Fruit fly (Drosophila melanogaster) whole organism, embryonic: Measurements from ENCODE around the gene Osi18.

ENCODE experiments used
- ATbp ChIP-seq: fragments of 200-800 bp; sonication (Bioruptor generic); optimal IDR thresholded peaks from 2 replicates; lab custom pipeline; 2017; ENCODE audit warnings: missing biosample characterization, mild to moderate bottlenecking, missing genetic modification characterization, missing genetic modification reagents
- B-H2 ChIP-seq: fragments of 200-800 bp; sonication (Bioruptor generic); optimal IDR thresholded peaks from 2 replicates; lab custom pipeline; 2018; ENCODE audit warnings: missing biosample characterization, mild to moderate bottlenecking, missing genetic modification characterization
- Bgb ChIP-seq: fragments of 200-800 bp; sonication (Bioruptor generic); IDR thresholded peaks from 2 replicates; pipeline ENCODE4 v1.3.6; 2022; ENCODE audit warnings: missing biosample characterization, missing genetic modification characterization; ENCODE audit not compliant: partially characterized antibody
- Bteb2 ChIP-seq: fragments of 200-800 bp; sonication (Bioruptor generic); optimal IDR thresholded peaks from 2 replicates; lab custom pipeline; 2016; ENCODE audit warnings: missing biosample characterization, missing genetic modification characterization
- CG1024 ChIP-seq: fragments of 200-800 bp; sonication (Bioruptor generic); IDR thresholded peaks from 2 replicates; pipeline ENCODE4 v1.3.6; 2022; ENCODE audit warnings: missing biosample characterization, missing genetic modification characterization
- CG10267 ChIP-seq: fragments of 200-800 bp; sonication (Bioruptor generic); optimal IDR thresholded peaks from 2 replicates; lab custom pipeline; 2018; ENCODE audit warnings: missing biosample characterization, mild to moderate bottlenecking, missing genetic modification characterization, moderate library complexity
- CG10274 ChIP-seq: fragments of 200-800 bp; sonication (Bioruptor generic); optimal IDR thresholded peaks from 3 replicates; lab custom pipeline; 2017; ENCODE audit warnings: missing biosample characterization, mild to moderate bottlenecking, missing genetic modification characterization
- CG11093 ChIP-seq: fragments of 200-800 bp; sonication (Bioruptor generic); IDR thresholded peaks from 3 replicates; pipeline ENCODE4 v1.3.6; 2022; ENCODE audit warnings: missing biosample characterization, missing genetic modification characterization
- CG12104 ChIP-seq: fragments of 200-800 bp; sonication (Bioruptor generic); optimal IDR thresholded peaks from 3 replicates; lab custom pipeline; 2016; ENCODE audit warnings: missing biosample characterization, missing genetic modification characterization
- CG13287 ChIP-seq: fragments of 200-800 bp; sonication (Bioruptor generic); IDR thresholded peaks from 2 replicates; pipeline ENCODE4 v1.3.6; 2022; ENCODE audit warnings: missing biosample characterization, missing genetic modification characterization; ENCODE audit not compliant: partially characterized antibody
- CG13775 ChIP-seq: fragments of 200-800 bp; sonication (Bioruptor generic); optimal IDR thresholded peaks from 3 replicates; lab custom pipeline; 2017; ENCODE audit warnings: missing biosample characterization, mild to moderate bottlenecking, missing genetic modification characterization
- CG14710 ChIP-seq: fragments of 200-800 bp; sonication (Bioruptor generic); optimal IDR thresholded peaks from 3 replicates; lab custom pipeline; 2019; ENCODE audit warnings: missing biosample characterization, mild to moderate bottlenecking, missing genetic modification characterization, moderate library complexity
- CG1529 ChIP-seq: fragments of 200-800 bp; sonication (Bioruptor generic); optimal IDR thresholded peaks from 3 replicates; lab custom pipeline; 2018; ENCODE audit warnings: missing biosample characterization, missing genetic modification characterization
- CG1602 ChIP-seq: fragments of 200-800 bp; sonication (Bioruptor generic); optimal IDR thresholded peaks from 3 replicates; lab custom pipeline; 2016; ENCODE audit warnings: missing biosample characterization, missing genetic modification characterization
- CG1603 ChIP-seq: fragments of 200-800 bp; sonication (Bioruptor generic); optimal IDR thresholded peaks from 2 replicates; lab custom pipeline; 2019; ENCODE audit warnings: missing biosample characterization, mild to moderate bottlenecking, missing genetic modification characterization, moderate library complexity
- CG17186 ChIP-seq: fragments of 200-800 bp; sonication (Bioruptor generic); optimal IDR thresholded peaks from 3 replicates; lab custom pipeline; 2017; ENCODE audit warnings: missing biosample characterization, missing genetic modification reagents, missing genetic modification characterization
- CG17912 ChIP-seq: fragments of 200-800 bp; sonication (Bioruptor generic); optimal IDR thresholded peaks from 2 replicates; lab custom pipeline; 2018; ENCODE audit warnings: missing biosample characterization, mild to moderate bottlenecking, missing genetic modification characterization
- CG18476 ChIP-seq: fragments of 200-800 bp; sonication (Bioruptor generic); optimal IDR thresholded peaks from 2 replicates; lab custom pipeline; 2016; ENCODE audit warnings: missing biosample characterization, mild to moderate bottlenecking, missing genetic modification characterization
- CG2120 ChIP-seq: fragments of 200-800 bp; sonication (Bioruptor generic); optimal IDR thresholded peaks from 3 replicates; lab custom pipeline; 2016; ENCODE audit warnings: missing biosample characterization, missing genetic modification characterization
- CG2129 ChIP-seq: fragments of 200-800 bp; sonication (Bioruptor generic); IDR thresholded peaks from 2 replicates; pipeline ENCODE4 v1.3.6; 2022; ENCODE audit warnings: missing biosample characterization, missing genetic modification characterization; ENCODE audit not compliant: partially characterized antibody
- CG2889 ChIP-seq: fragments of 200-800 bp; sonication (Bioruptor generic); IDR thresholded peaks from 3 replicates; pipeline ENCODE4 v1.3.6; 2022; ENCODE audit warnings: missing biosample characterization, missing genetic modification characterization
- CG30431 ChIP-seq: fragments of 200-800 bp; sonication (Bioruptor generic); optimal IDR thresholded peaks from 2 replicates; lab custom pipeline; 2017; ENCODE audit warnings: missing biosample characterization, missing genetic modification characterization
- CG32772 ChIP-seq: fragments of 200-800 bp; sonication (Bioruptor generic); IDR thresholded peaks from 2 replicates; pipeline ENCODE4 v1.3.6; 2022; ENCODE audit warnings: missing biosample characterization, missing genetic modification characterization
- CG4707 ChIP-seq: fragments of 200-800 bp; sonication (Bioruptor generic); optimal IDR thresholded peaks from 2 replicates; lab custom pipeline; 2018; ENCODE audit warnings: missing biosample characterization, mild to moderate bottlenecking, missing genetic modification characterization, moderate library complexity
- CG7839 ChIP-seq: fragments of 200-800 bp; sonication (Bioruptor generic); optimal IDR thresholded peaks from 3 replicates; lab custom pipeline; 2018; ENCODE audit warnings: missing biosample characterization, mild to moderate bottlenecking, missing genetic modification characterization, moderate library complexity
- CG8765 ChIP-seq: fragments of 200-800 bp; sonication (Bioruptor generic); IDR thresholded peaks from 2 replicates; pipeline ENCODE4 v1.3.6; 2022; ENCODE audit warnings: missing biosample characterization, missing genetic modification characterization
- Camta ChIP-seq: fragments of 200-800 bp; sonication (Bioruptor generic); optimal IDR thresholded peaks from 2 replicates; lab custom pipeline; 2016; ENCODE audit warnings: missing biosample characterization, missing genetic modification characterization
- Ets65A ChIP-seq: fragments of 200-800 bp; sonication (Bioruptor generic); peaks from one replicate; lab custom pipeline; 2016; ENCODE audit warnings: missing biosample characterization, missing genetic modification characterization
- HLH4C ChIP-seq: fragments of 200-800 bp; sonication (Bioruptor generic); IDR thresholded peaks from 3 replicates; pipeline ENCODE4 v1.3.6; 2022; ENCODE audit warnings: missing biosample characterization, missing genetic modification characterization; ENCODE audit not compliant: partially characterized antibody
- HmgD ChIP-seq: fragments of 200-800 bp; sonication (Bioruptor generic); optimal IDR thresholded peaks from 3 replicates; lab custom pipeline; 2016; ENCODE audit warnings: missing biosample characterization, missing genetic modification characterization
- Hr51 ChIP-seq, 2 experiments: fragments of 200-800 bp; sonication (Bioruptor generic); optimal IDR thresholded peaks; 2 replicates in 1 of 2; 3 replicates in 1 of 2; lab custom pipeline; 2016 to 2018; ENCODE audit warnings: missing biosample characterization in 2 of 2, missing genetic modification characterization in 2 of 2, mild to moderate bottlenecking in 1 of 2, moderate library complexity in 1 of 2
- Mes4 ChIP-seq: fragments of 200-800 bp; sonication (Bioruptor generic); optimal IDR thresholded peaks from 2 replicates; lab custom pipeline; 2016; ENCODE audit warnings: missing biosample characterization, missing genetic modification characterization
- NfI ChIP-seq: fragments of 200-800 bp; sonication (Bioruptor generic); optimal IDR thresholded peaks from 3 replicates; lab custom pipeline; 2018; ENCODE audit warnings: missing biosample characterization, mild to moderate bottlenecking, missing genetic modification characterization, moderate library complexity
- chn ChIP-seq: fragments of 200-800 bp; sonication (Bioruptor generic); optimal IDR thresholded peaks from 2 replicates; lab custom pipeline; 2016; ENCODE audit warnings: missing biosample characterization, missing genetic modification characterization
- crc ChIP-seq: fragments of 200-800 bp; sonication (Bioruptor generic); optimal IDR thresholded peaks from 2 replicates; lab custom pipeline; 2016; ENCODE audit warnings: missing biosample characterization, missing genetic modification characterization
- gcm2 ChIP-seq: fragments of 200-800 bp; sonication (Bioruptor generic); optimal IDR thresholded peaks from 2 replicates; lab custom pipeline; 2016; ENCODE audit warnings: missing biosample characterization, missing genetic modification characterization
- grn ChIP-seq: fragments of 200-800 bp; sonication (Bioruptor generic); optimal IDR thresholded peaks from 3 replicates; lab custom pipeline; 2017; ENCODE audit warnings: missing biosample characterization, missing genetic modification characterization
- hth ChIP-seq: fragments of >200 bp; optimal IDR thresholded peaks from 2 replicates; lab custom pipeline; 2017; ENCODE audit warnings: inconsistent platforms
- ind ChIP-seq: fragments of 200-800 bp; sonication (Bioruptor generic); optimal IDR thresholded peaks from 3 replicates; lab custom pipeline; 2016; ENCODE audit warnings: missing biosample characterization, missing genetic modification characterization
- kni ChIP-seq: fragments of 200-800 bp; sonication (Bioruptor generic); optimal IDR thresholded peaks from 3 replicates; lab custom pipeline; 2017; ENCODE audit warnings: mild to moderate bottlenecking, missing biosample characterization, missing genetic modification reagents, missing genetic modification characterization
- luna ChIP-seq: fragments of 200-800 bp; sonication (Bioruptor generic); optimal IDR thresholded peaks from 2 replicates; lab custom pipeline; 2016; ENCODE audit warnings: missing biosample characterization, missing genetic modification characterization
- nau ChIP-seq: fragments of 200-800 bp; sonication (Bioruptor generic); optimal IDR thresholded peaks from 3 replicates; lab custom pipeline; 2017; ENCODE audit warnings: missing biosample characterization, mild to moderate bottlenecking, missing genetic modification characterization, missing genetic modification reagents
- otp ChIP-seq: fragments of 200-800 bp; sonication (Bioruptor generic); IDR thresholded peaks from 3 replicates; pipeline ENCODE4, ENCODE4 v1.3.6; 2022; ENCODE audit warnings: missing biosample characterization, missing genetic modification characterization
- pfk ChIP-seq: fragments of 200-800 bp; sonication (Bioruptor generic); optimal IDR thresholded peaks from 2 replicates; lab custom pipeline; 2018; ENCODE audit warnings: missing biosample characterization, mild to moderate bottlenecking, missing genetic modification characterization, moderate library complexity
- ranshi ChIP-seq: fragments of 200-800 bp; sonication (Bioruptor generic); IDR thresholded peaks from 2 replicates; pipeline ENCODE4 v1.3.6; 2022; ENCODE audit warnings: missing biosample characterization, missing genetic modification characterization
- salm ChIP-seq: fragments of 200-800 bp; sonication (Bioruptor generic); optimal IDR thresholded peaks from 2 replicates; lab custom pipeline; 2018; ENCODE audit warnings: missing biosample characterization, mild to moderate bottlenecking, missing genetic modification characterization
- tup ChIP-seq: fragments of 200-800 bp; sonication (Bioruptor generic); optimal IDR thresholded peaks from 2 replicates; lab custom pipeline; 2016; ENCODE audit warnings: missing biosample characterization, mild to moderate bottlenecking, missing genetic modification characterization, moderate library complexity
- tx ChIP-seq: fragments of 200-800 bp; sonication (Bioruptor generic); optimal IDR thresholded peaks from 2 replicates; lab custom pipeline; 2016; ENCODE audit warnings: missing biosample characterization, missing genetic modification characterization
- vfl ChIP-seq: fragments of 200-800 bp; sonication (Bioruptor generic); optimal IDR thresholded peaks from 2 replicates; lab custom pipeline; 2016; ENCODE audit warnings: missing biosample characterization, missing genetic modification characterization

The Osi18 gene

dm6 chr3R:6373512-6374306 is 43.7 kb downstream of the Osi18 start (continued):
- TF ChIP-seq CG12104 (GFP tag; lab: Kevin White, UChicago) (no peak), hth (lab: Kevin White, UChicago) (no peak), Bgb (GFP tag; lab: Robert Waterston, UW) (no peak), NfI (GFP tag; lab: Kevin White, UChicago) (peak; percentile 10), ind (GFP tag; lab: Kevin White, UChicago) (no peak), tup (GFP tag; lab: Kevin White, UChicago) (peak; percentile 12), CG13775 (GFP tag; lab: Kevin White, UChicago) (peak; percentile 35), CG30431 (GFP tag; lab: Kevin White, UChicago) (no peak), luna (GFP tag; lab: Kevin White, UChicago) (no peak), pfk (no peak), CG1529 (GFP tag; lab: Kevin White, UChicago) (no peak), ranshi (no peak; the same call in 1 of the 2 replicates), CG18476 (peak; percentile 17), CG14710 (peak; percentile 49), otp (GFP tag; lab: Robert Waterston, UW) (no peak; the same call in 2 of the 3 replicates), HmgD (no peak), kni (GFP tag; lab: Kevin White, UChicago) (peak; percentile 23), Mes4 (GFP tag; lab: Kevin White, UChicago) (peak; percentile 27), CG8765 (GFP tag; lab: Robert Waterston, UW) (no peak), CG17912 (GFP tag; lab: Kevin White, UChicago) (no peak), CG17186 (no peak), CG1603 (tag; lab: Kevin White, UChicago) (peak; percentile 47), CG2120 (GFP tag; lab: Kevin White, UChicago) (peak; percentile 59), Bteb2 (GFP tag; lab: Kevin White, UChicago) (peak; percentile 24), grn (GFP tag; lab: Kevin White, UChicago) (peak; percentile 68), CG1602 (GFP tag; lab: Kevin White, UChicago) (peak; percentile 37), B-H2 (GFP tag; lab: Kevin White, UChicago) (no peak), CG11093 (GFP tag; lab: Robert Waterston, UW) (no peak), Camta (GFP tag; lab: Kevin White, UChicago) (peak; percentile 16), nau (GFP tag; lab: Kevin White, UChicago) (no peak), vfl (no peak), CG2889 (0 out of 3 replicates have a peak, but pooled peaks have one; percentile 18), Hr51 (GFP tag; optimal IDR thresholded peaks at IDR 0.05; lab: Kevin White, UChicago) (peak in 1 of 2 experiments; percentile 25), Ets65A (GFP tag; lab: Kevin White, UChicago) (no peak), CG13287 (GFP tag; lab: Robert Waterston, UW) (peak; percentile 49), CG2129 (GFP tag; lab: Robert Waterston, UW) (no peak), gcm2 (GFP tag; lab: Kevin White, UChicago) (peak; percentile 21), ATbp (GFP tag; lab: Kevin White, UChicago) (peak; percentile 10), CG4707 (GFP tag; lab: Kevin White, UChicago) (peak; percentile 3), CG1024 (GFP tag; lab: Robert Waterston, UW) (peak; percentile 17; the same call in 1 of the 2 replicates), chn (GFP tag; lab: Kevin White, UChicago) (peak; percentile 5), CG7839 (tag; lab: Kevin White, UChicago) (peak; percentile 34), crc (GFP tag; lab: Kevin White, UChicago) (no peak), HLH4C (GFP tag; lab: Robert Waterston, UW) (no peak), salm (no peak), CG10267 (tag; lab: Kevin White, UChicago) (peak; percentile 51), CG10274 (no peak), CG32772 (GFP tag; lab: Robert Waterston, UW) (no peak), tx (GFP tag; lab: Kevin White, UChicago) (peak; percentile 6)
